Worm (Caenorhabditis elegans) whole organism, midembryonic: ENCODE data around the gene srm-6.

Source experiments
- T22C8.4 ChIP-seq: fragments of 200-800 bp; sonication (Bioruptor generic); IDR thresholded peaks from 2 replicates; pipeline ENCODE4 v1.3.6; 2022; ENCODE audit warnings: missing genetic modification characterization, missing compliant biosample characterization
- cog-1 ChIP-seq: sonication (generic microtip); optimal IDR thresholded peaks from 2 replicates; lab custom pipeline; 2016; ENCODE audit warnings: missing genetic modification characterization, missing compliant biosample characterization
- flt-1 ChIP-seq: fragments of 200-800 bp; sonication (Bioruptor generic); IDR thresholded peaks from 2 replicates; pipeline ENCODE4 v1.3.6; 2022; ENCODE audit warnings: missing genetic modification characterization, missing compliant biosample characterization
- klf-2 ChIP-seq: fragments of 200-800 bp; sonication (Bioruptor generic); conservative IDR thresholded peaks from 2 replicates; pipeline ENCODE4 v1.3.6; 2022; ENCODE audit warnings: missing genetic modification reagents, missing genetic modification characterization, missing compliant biosample characterization
- med-1 ChIP-seq: sonication (generic microtip); optimal IDR thresholded peaks from 2 replicates; lab custom pipeline; 2017; ENCODE audit warnings: missing genetic modification characterization, mild to moderate bottlenecking, missing compliant biosample characterization, antibody characterized with exemption, missing genetic modification reagents; ENCODE audit not compliant: insufficient read depth
- ref-1 ChIP-seq: fragments of 200-800 bp; sonication (Bioruptor generic); conservative IDR thresholded peaks from 2 replicates; pipeline ENCODE4 v1.3.6; 2022; ENCODE audit warnings: missing genetic modification reagents, missing genetic modification characterization, missing compliant biosample characterization
- tab-1 ChIP-seq: fragments of 200-800 bp; sonication (Bioruptor generic); IDR thresholded peaks from 2 replicates; pipeline ENCODE4 v1.3.6; 2022; ENCODE audit warnings: missing genetic modification characterization, missing compliant biosample characterization
- ztf-23 ChIP-seq: fragments of 200-800 bp; sonication (Bioruptor generic); IDR thresholded peaks from 2 replicates; pipeline ENCODE4 v1.3.6; 2022; ENCODE audit warnings: missing genetic modification reagents, missing genetic modification characterization, missing compliant biosample characterization

DNA sequence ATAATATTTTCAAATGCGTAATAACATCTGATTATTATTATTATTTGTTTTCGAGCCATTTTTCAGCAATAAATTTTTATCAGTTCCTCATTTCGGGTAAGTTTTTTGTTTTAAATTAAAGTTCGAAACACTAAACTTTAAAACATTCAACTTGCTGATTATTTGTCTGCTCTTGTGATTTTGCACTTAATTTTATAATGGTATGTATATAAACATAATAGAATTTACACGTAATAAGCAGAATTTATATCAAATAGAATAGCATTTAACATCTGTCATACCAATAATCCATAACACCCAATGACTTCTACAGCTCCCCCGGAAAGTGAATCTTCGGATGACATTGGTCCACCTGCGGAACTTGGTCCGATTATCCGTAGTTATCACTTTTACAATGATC, 3.6 kb upstream of the srm-6 start, which contains the start of gene srm-4:
- TF ChIP-seq cog-1 (no peak), tab-1 (GFP tag; lab: Robert Waterston, UW) (no peak), flt-1 (GFP tag; lab: Robert Waterston, UW) (no peak), T22C8.4 (no peak), ztf-23 (GFP tag; lab: Robert Waterston, UW) (no peak), med-1 (GFP tag; lab: Kevin White, UChicago) (no peak), klf-2 (GFP tag; lab: Robert Waterston, UW) (no peak), ref-1 (GFP tag; lab: Robert Waterston, UW) (no peak)
